Worm (Caenorhabditis elegans) whole organism, L4 larva: ENCODE results near the gene frpr-13.

Experiments
- daf-12 ChIP-seq: fragments of 150-350 bp; optimal IDR thresholded peaks from 2 replicates; lab custom pipeline; 2014; ENCODE audit warnings: missing biosample characterization, missing genetic modification reagents, missing genetic modification characterization
- dmd-6 ChIP-seq: fragments of 200-800 bp; sonication (Bioruptor generic); IDR thresholded peaks from 2 replicates; pipeline ENCODE4 v1.3.6; 2022; ENCODE audit warnings: missing genetic modification reagents, missing genetic modification characterization, missing compliant biosample characterization
- hlh-11 ChIP-seq: fragments of 200-800 bp; sonication (Bioruptor generic); optimal IDR thresholded peaks from 2 replicates; lab custom pipeline; 2018; ENCODE audit warnings: mild to moderate bottlenecking, missing genetic modification characterization, missing compliant biosample characterization
- lin-29 ChIP-seq: fragments of 200-800 bp; sonication (Bioruptor generic); IDR thresholded peaks from 2 replicates; pipeline ENCODE4 v1.3.6; 2022; ENCODE audit warnings: missing genetic modification reagents, missing genetic modification characterization, missing compliant biosample characterization
- lin-38 ChIP-seq: fragments of 200-800 bp; sonication (Bioruptor generic); IDR thresholded peaks from 2 replicates; pipeline ENCODE4 v1.3.6; 2022; ENCODE audit warnings: missing genetic modification reagents, missing genetic modification characterization, missing compliant biosample characterization
- madf-9 ChIP-seq: fragments of 200-800 bp; sonication (Bioruptor generic); conservative IDR thresholded peaks from 2 replicates; pipeline ENCODE4 v1.3.6; 2022; ENCODE audit warnings: missing genetic modification reagents, missing genetic modification characterization, missing compliant biosample characterization
- php-3 ChIP-seq: fragments of 200-800 bp; sonication (Bioruptor generic); IDR thresholded peaks from 2 replicates; pipeline ENCODE4 v1.3.6; 2022; ENCODE audit warnings: missing genetic modification reagents, missing genetic modification characterization, missing compliant biosample characterization
- skn-1 ChIP-seq: fragments of 150-350 bp; optimal IDR thresholded peaks from 2 replicates; lab custom pipeline; 2014; ENCODE audit warnings: missing biosample characterization, missing genetic modification characterization
- unc-62 ChIP-seq, 3 experiments: fragments of 150-350 bp in 1 of 3; sonication (generic microtip); optimal IDR thresholded peaks in 2 of 3; peaks in 1 of 3; 1 replicate in 1 of 3; 2 replicates in 2 of 3; lab custom pipeline; 2014 to 2017; ENCODE audit warnings: missing biosample characterization in 3 of 3, missing genetic modification characterization in 3 of 3, missing genetic modification reagents in 3 of 3, missing genotype in 1 of 3
- ztf-7 ChIP-seq: fragments of 150-350 bp; optimal IDR thresholded peaks from 2 replicates; lab custom pipeline; 2014; ENCODE audit warnings: missing biosample characterization, missing genetic modification characterization

Gene frpr-13

ce11 chrV:8948996-8949395 lies 50.1 kb downstream of the frpr-13 start (continued):
- TF ChIP-seq skn-1 (tag; lab: Kevin White, UChicago) (no peak), dmd-6 (GFP tag; lab: Robert Waterston, UW) (peak; percentile 82)

DNA sequence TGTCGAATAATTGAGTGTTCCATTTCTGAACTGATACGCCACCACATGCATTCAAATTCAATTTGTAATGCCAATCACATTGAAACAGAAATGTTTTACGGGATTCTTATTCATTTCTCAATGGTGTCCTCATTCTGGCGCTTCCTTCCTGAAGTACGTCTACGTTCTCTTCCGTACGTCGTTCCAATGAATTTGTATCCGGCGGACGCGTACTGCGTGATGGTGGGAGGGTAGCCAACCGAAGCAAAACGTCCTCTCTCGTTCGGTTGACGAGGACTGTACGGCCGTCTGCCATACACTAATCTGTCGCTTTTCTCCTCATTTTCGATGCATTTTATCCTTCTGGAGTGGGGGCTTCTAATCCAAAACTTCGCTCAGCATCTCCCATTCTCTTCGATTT lies 51.0 kb downstream of the frpr-13 start:
- peak in 1 of 2 experiments; percentile 95 for TF ChIP-seq unc-62 (GFP tag; optimal IDR thresholded peaks at IDR 0.05 in 1 of 2; lab: Kevin White, UChicago)
- TF ChIP-seq unc-62 (tag; optimal IDR thresholded peaks at IDR 0.05; lab: Kevin White, UChicago) = no peak
- no peak for TF ChIP-seq daf-12 (tag; lab: Kevin White, UChicago)
- no peak for TF ChIP-seq hlh-11 (tag; lab: Kevin White, UChicago)
- no peak for TF ChIP-seq lin-29 (GFP tag; lab: Robert Waterston, UW)
- no peak for TF ChIP-seq lin-38 (GFP tag; lab: Robert Waterston, UW)
- 0 out of 2 replicates have a peak, but pooled peaks have one; percentile 20 for TF ChIP-seq madf-9 (GFP tag; lab: Robert Waterston, UW)
- TF ChIP-seq php-3 (GFP tag; lab: Robert Waterston, UW) = 0 out of 2 replicates have a peak, but pooled peaks have one; percentile 17
- no peak for TF ChIP-seq ztf-7
